Worm (Caenorhabditis elegans) whole organism, midembryonic: Measurements from ENCODE around the gene K09C4.5.

Experiments
- T22C8.4 ChIP-seq: fragments of 200-800 bp; sonication (Bioruptor generic); IDR thresholded peaks from 2 replicates; pipeline ENCODE4 v1.3.6; 2022; ENCODE audit warnings: missing genetic modification characterization, missing compliant biosample characterization
- flt-1 ChIP-seq: fragments of 200-800 bp; sonication (Bioruptor generic); IDR thresholded peaks from 2 replicates; pipeline ENCODE4 v1.3.6; 2022; ENCODE audit warnings: missing genetic modification characterization, missing compliant biosample characterization
- med-1 ChIP-seq: sonication (generic microtip); optimal IDR thresholded peaks from 2 replicates; lab custom pipeline; 2017; ENCODE audit warnings: missing genetic modification characterization, mild to moderate bottlenecking, missing compliant biosample characterization, antibody characterized with exemption, missing genetic modification reagents; ENCODE audit not compliant: insufficient read depth
- tab-1 ChIP-seq: fragments of 200-800 bp; sonication (Bioruptor generic); IDR thresholded peaks from 2 replicates; pipeline ENCODE4 v1.3.6; 2022; ENCODE audit warnings: missing genetic modification characterization, missing compliant biosample characterization
- ztf-23 ChIP-seq: fragments of 200-800 bp; sonication (Bioruptor generic); IDR thresholded peaks from 2 replicates; pipeline ENCODE4 v1.3.6; 2022; ENCODE audit warnings: missing genetic modification reagents, missing genetic modification characterization, missing compliant biosample characterization

Gene K09C4.5

ce11 chrX:3334115-3334514 is 51.7 kb downstream of the K09C4.5 start:
- TF ChIP-seq med-1 (no peak), tab-1 (GFP tag; lab: Robert Waterston, UW) (no peak), ztf-23 (GFP tag; lab: Robert Waterston, UW) (no peak), T22C8.4 (GFP tag; lab: Robert Waterston, UW) (no peak), flt-1 (GFP tag; lab: Robert Waterston, UW) (no peak)
